Fruit fly (Drosophila melanogaster): ENCODE results near the gene CG12111.

CG12111 gene

DNA sequence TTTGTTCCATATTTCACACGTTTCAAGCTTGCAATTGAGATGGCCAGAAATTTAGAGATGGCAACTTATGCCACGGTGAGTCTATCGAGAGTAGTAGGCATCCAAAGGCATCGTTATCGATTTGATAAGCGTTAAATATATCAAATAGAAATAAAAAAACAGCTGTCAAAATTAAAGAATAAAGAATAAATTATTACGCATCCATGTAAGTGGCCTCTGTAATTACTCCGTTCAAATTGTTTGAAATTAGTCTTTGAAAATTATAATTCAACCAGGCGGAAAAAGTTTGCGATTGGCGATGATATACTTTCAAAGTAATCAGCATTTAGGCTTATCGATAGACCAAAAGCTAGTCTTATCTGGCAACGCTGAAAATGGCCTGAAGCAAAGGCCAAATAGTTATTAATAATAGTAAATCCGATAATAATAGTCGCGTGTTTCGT, 21.0 kb upstream of the CG12111 start, which contains the start of the genes CG12659 and Crag (continued):
- TF ChIP-seq CG12071 (GFP tag; optimal IDR thresholded peaks at IDR 0.05) (no peak), fd96Cb (tag; optimal IDR thresholded peaks at IDR 0.05) (no peak), pfk (GFP tag; optimal IDR thresholded peaks at IDR 0.05) (peak; percentile 87), CG3281 (GFP tag; optimal IDR thresholded peaks at IDR 0.05) (no peak), ERR (GFP tag; optimal IDR thresholded peaks at IDR 0.05) (no peak), Mes4 (GFP tag; optimal IDR thresholded peaks at IDR 0.05) (no peak), CG15011 (GFP tag; optimal IDR thresholded peaks at IDR 0.05) (no peak), CG5953 (GFP tag; IDR thresholded peaks at IDR 0.05) (no peak), CG11085 (GFP tag; IDR thresholded peaks at IDR 0.05) (no peak), dati (GFP tag; IDR thresholded peaks at IDR 0.05) (no peak), CG2116 (GFP tag; optimal IDR thresholded peaks at IDR 0.05) (peak; percentile 83), CG6654 (GFP tag; optimal IDR thresholded peaks at IDR 0.05) (no peak), CG14860 (GFP tag; IDR thresholded peaks at IDR 0.05; ENCODE audit: partially characterized antibody) (peak; percentile 71), Nf-YB (GFP tag; optimal IDR thresholded peaks at IDR 0.05) (no peak), CG8089 (GFP tag; optimal IDR thresholded peaks at IDR 0.05) (no peak), rib (GFP tag; IDR thresholded peaks at IDR 0.05) (no peak), CG4854 (GFP tag; optimal IDR thresholded peaks at IDR 0.05) (no peak), dmrt11E (tag; optimal IDR thresholded peaks at IDR 0.05) (no peak), aop (GFP tag; IDR thresholded peaks at IDR 0.05) (no peak), Gug (GFP tag; IDR thresholded peaks at IDR 0.05) (no peak), peb (GFP tag; IDR thresholded peaks at IDR 0.05) (no peak), Dfd (GFP tag; optimal IDR thresholded peaks at IDR 0.05) (no peak), zfh1 (GFP tag; IDR thresholded peaks at IDR 0.05) (no peak), Atf6 (GFP tag; IDR thresholded peaks at IDR 0.05) (no peak), Myb (GFP tag; optimal IDR thresholded peaks at IDR 0.05) (no peak), Hr3 (GFP tag; optimal IDR thresholded peaks at IDR 0.05) (no peak), danr (GFP tag; IDR thresholded peaks at IDR 0.05) (no peak), Spps (tag; optimal IDR thresholded peaks at IDR 0.05) (no peak), E2f1 (GFP tag; IDR thresholded peaks at IDR 0.05) (no peak), Hr39 (optimal IDR thresholded peaks at IDR 0.05) (no peak), tap (tag; optimal IDR thresholded peaks at IDR 0.05) (no peak), CG4617 (GFP tag; optimal IDR thresholded peaks at IDR 0.05; ENCODE audit: borderline replicate concordance) (no peak), slou (GFP tag; optimal IDR thresholded peaks at IDR 0.05) (peak; percentile 1), D19B (GFP tag; optimal IDR thresholded peaks at IDR 0.05) (no peak), CG2889 (GFP tag; IDR thresholded peaks at IDR 0.05) (no peak), CG17829 (tag; optimal IDR thresholded peaks at IDR 0.05) (no peak), wek (GFP tag; optimal IDR thresholded peaks at IDR 0.05) (no peak), CG7357 (GFP tag; IDR thresholded peaks at IDR 0.05) (no peak), sna (GFP tag; IDR thresholded peaks at IDR 0.05; ENCODE audit: partially characterized antibody) (peak; percentile 50), CG1602 (GFP tag; optimal IDR thresholded peaks at IDR 0.05) (no peak), row (GFP tag; IDR thresholded peaks at IDR 0.05) (peak; percentile 59), CG17802 (tag; optimal IDR thresholded peaks at IDR 0.05) (no peak), ap (GFP tag; IDR thresholded peaks at IDR 0.05) (no peak), CG34376 (GFP tag; optimal IDR thresholded peaks at IDR 0.05) (no peak), Oli (tag; optimal IDR thresholded peaks at IDR 0.05) (no peak), E2f2 (GFP tag; IDR thresholded peaks at IDR 0.05) (no peak), CG9797 (GFP tag; optimal IDR thresholded peaks at IDR 0.05) (no peak), CG31388 (GFP tag; optimal IDR thresholded peaks at IDR 0.05) (no peak), CG17359 (tag; optimal IDR thresholded peaks at IDR 0.05) (no peak), knrl (GFP tag; IDR thresholded peaks at IDR 0.05; ENCODE audit: partially characterized antibody) (peak; percentile 63; the same call in 2 of the 3 replicates), Elba2 (GFP tag; optimal IDR thresholded peaks at IDR 0.05) (no peak), mirr (GFP tag; optimal IDR thresholded peaks at IDR 0.05) (no peak), CG8944 (GFP tag; optimal IDR thresholded peaks at IDR 0.05) (no peak)

All from whole organism, embryonic.